Fruit fly (Drosophila melanogaster) whole organism, embryonic: ENCODE data around the gene GstD7.

Source experiments
- Adf1 ChIP-seq: fragments of 200-800 bp; sonication (Bioruptor generic); IDR thresholded peaks from 2 replicates; pipeline ENCODE4 v1.3.6; 2022; ENCODE audit warnings: missing biosample characterization, missing genetic modification characterization
- Blimp-1 ChIP-seq: fragments of 200-800 bp; sonication (Bioruptor generic); optimal IDR thresholded peaks from 3 replicates; lab custom pipeline; 2018; ENCODE audit warnings: missing biosample characterization, missing genetic modification characterization, mild to moderate bottlenecking, moderate library complexity, missing genetic modification reagents
- CG12104 ChIP-seq: fragments of 200-800 bp; sonication (Bioruptor generic); optimal IDR thresholded peaks from 3 replicates; lab custom pipeline; 2016; ENCODE audit warnings: missing biosample characterization, missing genetic modification characterization
- CG12236 ChIP-seq: fragments of 200-800 bp; sonication (Bioruptor generic); optimal IDR thresholded peaks from 2 replicates; lab custom pipeline; 2016; ENCODE audit warnings: missing biosample characterization, missing genetic modification characterization
- CG1602 ChIP-seq: fragments of 200-800 bp; sonication (Bioruptor generic); optimal IDR thresholded peaks from 3 replicates; lab custom pipeline; 2016; ENCODE audit warnings: missing biosample characterization, missing genetic modification characterization
- CG18011 ChIP-seq: fragments of 200-800 bp; sonication (Bioruptor generic); optimal IDR thresholded peaks from 2 replicates; lab custom pipeline; 2017; ENCODE audit warnings: missing biosample characterization, missing genetic modification characterization, mild to moderate bottlenecking, moderate library complexity, missing genotype
- CG8478 ChIP-seq: fragments of >200 bp; optimal IDR thresholded peaks from 2 replicates; lab custom pipeline; 2018
- HLH4C ChIP-seq: fragments of 200-800 bp; sonication (Bioruptor generic); IDR thresholded peaks from 3 replicates; pipeline ENCODE4 v1.3.6; 2022; ENCODE audit warnings: missing biosample characterization, missing genetic modification characterization; ENCODE audit not compliant: partially characterized antibody
- cato ChIP-seq: fragments of 200-800 bp; sonication (Bioruptor generic); optimal IDR thresholded peaks from 2 replicates; lab custom pipeline; 2016; ENCODE audit warnings: missing biosample characterization, missing genetic modification characterization, borderline replicate concordance
- ham ChIP-seq: fragments of 200-800 bp; sonication (Bioruptor generic); IDR thresholded peaks from 2 replicates; pipeline ENCODE4 v1.3.6; 2022; ENCODE audit warnings: missing biosample characterization, missing genetic modification characterization
- oc ChIP-seq: fragments of 200-800 bp; sonication (Bioruptor generic); optimal IDR thresholded peaks from 2 replicates; lab custom pipeline; 2018; ENCODE audit warnings: missing biosample characterization, mild to moderate bottlenecking, missing genetic modification characterization, moderate library complexity
- tgo ChIP-seq: fragments of 200-800 bp; sonication (Bioruptor generic); IDR thresholded peaks from 3 replicates; pipeline ENCODE4 v1.3.6; 2022; ENCODE audit warnings: missing biosample characterization, missing genetic modification characterization
- tna ChIP-seq: fragments of 200-800 bp; sonication (Bioruptor generic); IDR thresholded peaks from 2 replicates; pipeline ENCODE4 v1.3.6; 2022; ENCODE audit warnings: missing biosample characterization, missing genetic modification characterization; ENCODE audit not compliant: partially characterized antibody

DNA sequence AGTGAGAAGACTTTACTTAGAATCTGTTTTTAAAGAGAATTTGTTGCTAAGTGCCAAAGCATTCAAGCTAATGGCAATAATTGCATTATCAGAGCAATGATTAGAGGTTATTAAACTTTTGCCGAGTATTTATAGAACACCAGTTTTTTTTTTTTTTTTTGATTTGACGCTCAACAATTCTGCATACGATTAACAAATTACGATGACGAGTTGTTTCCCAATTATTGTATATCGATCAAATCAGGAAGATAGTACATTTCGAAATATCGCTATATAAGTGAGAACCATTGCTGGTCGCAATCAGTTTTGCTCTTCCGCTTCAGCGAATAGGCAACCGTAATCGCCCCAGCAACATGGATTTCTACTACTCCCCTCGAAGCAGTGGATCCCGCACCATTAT, 4.5 kb upstream of the GstD7 start, which contains the start of gene GstD4:
- TF ChIP-seq tgo (no peak), CG18011 (GFP tag; lab: Kevin White, UChicago) (no peak), Adf1 (no peak), CG12104 (GFP tag; lab: Kevin White, UChicago) (no peak), Blimp-1 (no peak), CG12236 (GFP tag; lab: Kevin White, UChicago) (no peak), ham (GFP tag; lab: Robert Waterston, UW) (no peak), cato (GFP tag; lab: Kevin White, UChicago) (no peak), oc (tag; lab: Kevin White, UChicago) (no peak), CG8478 (lab: Kevin White, UChicago) (no peak), HLH4C (GFP tag; lab: Robert Waterston, UW) (no peak), CG1602 (GFP tag; lab: Kevin White, UChicago) (no peak), tna (GFP tag; lab: Robert Waterston, UW) (no peak)
